Fruit fly (Drosophila melanogaster) whole organism: ENCODE measurements around the gene Sbat.

Experiments
- CG8478 ChIP-seq: fragments of >200 bp; optimal IDR thresholded peaks from 2 replicates; lab custom pipeline; 2018; ENCODE audit warnings: inconsistent platforms
- EcR ChIP-seq, 2 experiments: fragments of >200 bp; optimal IDR thresholded peaks; 2 replicates each; lab custom pipeline; 2017; ENCODE audit warnings: missing biosample characterization in 2 of 2, missing genetic modification characterization in 2 of 2, missing genetic modification reagents in 2 of 2
- pan ChIP-seq: fragments of >200 bp; optimal IDR thresholded peaks from 2 replicates; lab custom pipeline; 2017
- psq ChIP-seq: fragments of >200 bp; optimal IDR thresholded peaks from 2 replicates; lab custom pipeline; 2017

DNA sequence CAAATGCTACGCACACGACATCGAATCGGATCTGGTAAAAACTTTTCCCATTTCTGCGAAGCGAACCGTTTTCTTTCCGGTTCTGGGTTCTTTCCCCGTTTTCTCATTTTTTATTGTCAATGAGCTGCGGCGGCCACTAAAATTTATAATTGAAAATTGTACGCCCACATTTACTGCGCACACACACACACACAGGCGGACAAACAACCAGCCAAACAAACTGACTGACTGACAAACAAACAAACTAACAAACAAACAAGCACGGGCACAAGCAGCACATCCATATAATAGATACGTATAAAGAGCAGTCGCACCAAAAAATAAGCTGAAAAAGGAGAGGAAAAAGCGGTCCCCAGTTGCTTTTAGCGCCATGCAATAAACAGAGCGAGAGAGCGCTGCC, 13.1 kb downstream of the Sbat start:
- no peak for TF ChIP-seq CG8478 (lab: Kevin White, UChicago)
- TF ChIP-seq psq, result no peak
- TF ChIP-seq EcR (GFP tag; optimal IDR thresholded peaks at IDR 0.05; lab: Kevin White, UChicago), result no peak
- no peak for TF ChIP-seq pan (lab: Kevin White, UChicago)
